Fruit fly (Drosophila melanogaster) whole organism, embryonic: Measurements from ENCODE around the gene elgi.

Experiments
- Atf6 ChIP-seq: fragments of 200-800 bp; sonication (Bioruptor generic); IDR thresholded peaks from 2 replicates; pipeline ENCODE4 v1.3.6; 2022; ENCODE audit warnings: missing biosample characterization, missing genetic modification characterization
- Bdp1 ChIP-seq: fragments of 200-800 bp; sonication (Bioruptor generic); optimal IDR thresholded peaks from 3 replicates; lab custom pipeline; 2016; ENCODE audit warnings: missing biosample characterization, missing genetic modification characterization
- Bgb ChIP-seq: fragments of 200-800 bp; sonication (Bioruptor generic); IDR thresholded peaks from 2 replicates; pipeline ENCODE4 v1.3.6; 2022; ENCODE audit warnings: missing biosample characterization, missing genetic modification characterization; ENCODE audit not compliant: partially characterized antibody
- CG10267 ChIP-seq: fragments of 200-800 bp; sonication (Bioruptor generic); optimal IDR thresholded peaks from 2 replicates; lab custom pipeline; 2018; ENCODE audit warnings: missing biosample characterization, mild to moderate bottlenecking, missing genetic modification characterization, moderate library complexity
- CG10321 ChIP-seq: fragments of 200-800 bp; sonication (Bioruptor generic); IDR thresholded peaks from 2 replicates; pipeline ENCODE4 v1.3.6; 2022; ENCODE audit warnings: missing biosample characterization, missing genetic modification characterization
- CG10543 ChIP-seq: fragments of 200-800 bp; sonication (Bioruptor generic); optimal IDR thresholded peaks from 3 replicates; lab custom pipeline; 2017; ENCODE audit warnings: missing biosample characterization, mild to moderate bottlenecking, missing genetic modification characterization, moderate library complexity
- CG11456 ChIP-seq: fragments of 200-800 bp; sonication (Bioruptor generic); IDR thresholded peaks from 3 replicates; pipeline ENCODE4 v1.3.6; 2022; ENCODE audit warnings: missing biosample characterization, missing genetic modification characterization
- CG12071 ChIP-seq: fragments of 200-800 bp; sonication (Bioruptor generic); optimal IDR thresholded peaks from 3 replicates; lab custom pipeline; 2018; ENCODE audit warnings: missing biosample characterization, mild to moderate bottlenecking, missing genetic modification characterization
- CG12744 ChIP-seq: fragments of 200-800 bp; sonication (Bioruptor generic); optimal IDR thresholded peaks from 2 replicates; lab custom pipeline; 2016; ENCODE audit warnings: missing biosample characterization, missing genetic modification characterization
- CG14965 ChIP-seq: fragments of 200-800 bp; sonication (Bioruptor generic); optimal IDR thresholded peaks from 2 replicates; lab custom pipeline; 2016; ENCODE audit warnings: missing biosample characterization, missing genetic modification characterization, borderline replicate concordance
- CG15073 ChIP-seq: fragments of 200-800 bp; sonication (Bioruptor generic); optimal IDR thresholded peaks from 2 replicates; lab custom pipeline; 2016; ENCODE audit warnings: missing biosample characterization, missing genetic modification characterization
- CG15696 ChIP-seq: fragments of 200-800 bp; sonication (Bioruptor generic); optimal IDR thresholded peaks from 2 replicates; lab custom pipeline; 2019; ENCODE audit warnings: missing biosample characterization, mild to moderate bottlenecking, missing genetic modification characterization, moderate library complexity
- CG1647 ChIP-seq: fragments of 200-800 bp; sonication (Bioruptor generic); optimal IDR thresholded peaks from 3 replicates; lab custom pipeline; 2016; ENCODE audit warnings: missing biosample characterization, missing genetic modification characterization
- CG17829 ChIP-seq: fragments of 200-800 bp; optimal IDR thresholded peaks from 2 replicates; lab custom pipeline; 2019; ENCODE audit warnings: missing biosample characterization, mild to moderate bottlenecking, missing genetic modification characterization, moderate library complexity
- CG18011 ChIP-seq: fragments of 200-800 bp; sonication (Bioruptor generic); optimal IDR thresholded peaks from 2 replicates; lab custom pipeline; 2017; ENCODE audit warnings: missing biosample characterization, missing genetic modification characterization, mild to moderate bottlenecking, moderate library complexity, missing genotype
- CG18476 ChIP-seq: fragments of 200-800 bp; sonication (Bioruptor generic); optimal IDR thresholded peaks from 2 replicates; lab custom pipeline; 2016; ENCODE audit warnings: missing biosample characterization, mild to moderate bottlenecking, missing genetic modification characterization
- CG30020 ChIP-seq: fragments of 200-800 bp; optimal IDR thresholded peaks from 2 replicates; lab custom pipeline; 2019; ENCODE audit warnings: missing biosample characterization, mild to moderate bottlenecking, missing genetic modification characterization, moderate library complexity
- CG31365 ChIP-seq: fragments of 200-800 bp; sonication (Bioruptor generic); optimal IDR thresholded peaks from 2 replicates; lab custom pipeline; 2018; ENCODE audit warnings: missing biosample characterization, mild to moderate bottlenecking, missing genetic modification characterization
- CG4282 ChIP-seq: fragments of 200-800 bp; sonication (Bioruptor generic); optimal IDR thresholded peaks from 2 replicates; lab custom pipeline; 2016; ENCODE audit warnings: missing biosample characterization, missing genetic modification characterization
- CG4854 ChIP-seq: fragments of 200-800 bp; sonication (Bioruptor generic); optimal IDR thresholded peaks from 2 replicates; lab custom pipeline; 2016; ENCODE audit warnings: missing biosample characterization, missing genetic modification characterization, inconsistent platforms
- CG5245 ChIP-seq: fragments of 200-800 bp; sonication (Bioruptor generic); optimal IDR thresholded peaks from 3 replicates; lab custom pipeline; 2016; ENCODE audit warnings: missing biosample characterization, missing genetic modification characterization
- CG7357 ChIP-seq: fragments of 200-800 bp; sonication (Bioruptor generic); IDR thresholded peaks from 3 replicates; pipeline ENCODE4 v1.3.6; 2022; ENCODE audit warnings: missing biosample characterization, missing genetic modification characterization
- CG7556 ChIP-seq: fragments of 200-800 bp; sonication (Bioruptor generic); optimal IDR thresholded peaks from 2 replicates; lab custom pipeline; 2017; ENCODE audit warnings: missing biosample characterization, mild to moderate bottlenecking, missing genetic modification characterization
- CG7839 ChIP-seq: fragments of 200-800 bp; sonication (Bioruptor generic); optimal IDR thresholded peaks from 3 replicates; lab custom pipeline; 2018; ENCODE audit warnings: missing biosample characterization, mild to moderate bottlenecking, missing genetic modification characterization, moderate library complexity
- CG9609 ChIP-seq: fragments of 200-800 bp; sonication (Bioruptor generic); optimal IDR thresholded peaks from 3 replicates; lab custom pipeline; 2016; ENCODE audit warnings: missing biosample characterization, missing genetic modification characterization
- CG9932 ChIP-seq: fragments of 200-800 bp; sonication (Bioruptor generic); IDR thresholded peaks from 2 replicates; pipeline ENCODE4 v1.3.6; 2022; ENCODE audit warnings: missing biosample characterization, missing genetic modification characterization
- D19A ChIP-seq: fragments of 200-800 bp; optimal IDR thresholded peaks from 3 replicates; lab custom pipeline; 2019; ENCODE audit warnings: missing biosample characterization, mild to moderate bottlenecking, missing genetic modification characterization, moderate library complexity
- Dp ChIP-seq: fragments of 200-800 bp; sonication (Bioruptor generic); optimal IDR thresholded peaks from 2 replicates; lab custom pipeline; 2018; ENCODE audit warnings: missing biosample characterization, mild to moderate bottlenecking, missing genetic modification characterization, moderate library complexity
- ERR ChIP-seq: fragments of 200-800 bp; sonication (Bioruptor generic); optimal IDR thresholded peaks from 2 replicates; lab custom pipeline; 2016; ENCODE audit warnings: missing biosample characterization, missing genetic modification characterization
- Fer3 ChIP-seq: fragments of 200-800 bp; sonication (Bioruptor generic); optimal IDR thresholded peaks from 2 replicates; lab custom pipeline; 2018; ENCODE audit warnings: missing biosample characterization, mild to moderate bottlenecking, missing genetic modification characterization, moderate library complexity
- Hmr ChIP-seq: fragments of 200-800 bp; sonication (Bioruptor generic); optimal IDR thresholded peaks from 3 replicates; lab custom pipeline; 2017; ENCODE audit warnings: mild to moderate bottlenecking, missing biosample characterization, missing genetic modification reagents, missing genetic modification characterization
- Lpt ChIP-seq: fragments of >200 bp; optimal IDR thresholded peaks from 2 replicates; lab custom pipeline; 2018; ENCODE audit warnings: missing biosample characterization, missing genetic modification characterization
- Trl ChIP-seq, 3 experiments: fragments of >200 bp in 2 of 3; fragments of 200-800 bp in 1 of 3; sonication (Bioruptor generic) in 1 of 3; optimal IDR thresholded peaks; 2 replicates in 1 of 3; 3 replicates in 2 of 3; lab custom pipeline; 2016 to 2017; ENCODE audit warnings: missing biosample characterization in 1 of 3, missing genetic modification characterization in 1 of 3
- bbx ChIP-seq: fragments of 200-800 bp; sonication (Bioruptor generic); IDR thresholded peaks from 2 replicates; pipeline ENCODE4 v1.3.6; 2022; ENCODE audit warnings: missing biosample characterization, missing genetic modification characterization; ENCODE audit not compliant: partially characterized antibody
- cato ChIP-seq: fragments of 200-800 bp; sonication (Bioruptor generic); optimal IDR thresholded peaks from 2 replicates; lab custom pipeline; 2016; ENCODE audit warnings: missing biosample characterization, missing genetic modification characterization, borderline replicate concordance
- ewg ChIP-seq: fragments of 200-800 bp; sonication (Bioruptor generic); optimal IDR thresholded peaks from 3 replicates; lab custom pipeline; 2017; ENCODE audit warnings: mild to moderate bottlenecking, missing biosample characterization, missing genetic modification reagents, missing genetic modification characterization
- fd3F ChIP-seq: fragments of 200-800 bp; sonication (Bioruptor generic); optimal IDR thresholded peaks from 2 replicates; lab custom pipeline; 2018; ENCODE audit warnings: missing biosample characterization, mild to moderate bottlenecking, missing genetic modification characterization, moderate library complexity
- fd64A ChIP-seq: fragments of 200-800 bp; sonication (Bioruptor generic); optimal IDR thresholded peaks from 3 replicates; lab custom pipeline; 2018; ENCODE audit warnings: missing biosample characterization, mild to moderate bottlenecking, missing genetic modification characterization
- gce ChIP-seq: fragments of 200-800 bp; sonication (Bioruptor generic); IDR thresholded peaks from 3 replicates; pipeline ENCODE4 v1.3.6; 2022; ENCODE audit warnings: missing biosample characterization, missing genetic modification characterization
- gt ChIP-seq: fragments of 200-800 bp; sonication (Bioruptor generic); IDR thresholded peaks from 2 replicates; pipeline ENCODE4 v1.3.6; 2022; ENCODE audit warnings: missing biosample characterization, missing genetic modification characterization
- hb ChIP-seq: fragments of 200-800 bp; sonication (Bioruptor generic); IDR thresholded peaks from 3 replicates; pipeline ENCODE4 v1.3.6; 2022; ENCODE audit warnings: missing biosample characterization, missing genetic modification characterization; ENCODE audit not compliant: partially characterized antibody
- kay ChIP-seq: fragments of 200-800 bp; sonication (Bioruptor generic); optimal IDR thresholded peaks from 2 replicates; lab custom pipeline; 2016; ENCODE audit warnings: missing biosample characterization, missing genetic modification characterization
- mam ChIP-seq: fragments of 200-800 bp; sonication (Bioruptor generic); optimal IDR thresholded peaks from 3 replicates; lab custom pipeline; 2016; ENCODE audit warnings: missing biosample characterization, missing genetic modification characterization
- mirr ChIP-seq: fragments of 200-800 bp; sonication (Bioruptor generic); optimal IDR thresholded peaks from 3 replicates; lab custom pipeline; 2018; ENCODE audit warnings: missing biosample characterization, mild to moderate bottlenecking, missing genetic modification characterization
- mld ChIP-seq: fragments of 200-800 bp; sonication (Bioruptor generic); IDR thresholded peaks from 3 replicates; pipeline ENCODE4 v1.3.6; 2022; ENCODE audit warnings: missing biosample characterization, missing genetic modification characterization; ENCODE audit not compliant: partially characterized antibody
- phol ChIP-seq: fragments of 200-800 bp; sonication (Bioruptor generic); optimal IDR thresholded peaks from 3 replicates; lab custom pipeline; 2018; ENCODE audit warnings: missing biosample characterization, mild to moderate bottlenecking, missing genetic modification characterization, moderate library complexity
- sisA ChIP-seq: fragments of 200-800 bp; sonication (Bioruptor generic); IDR thresholded peaks from 2 replicates; pipeline ENCODE4 v1.3.6; 2022; ENCODE audit warnings: missing biosample characterization, missing genetic modification characterization
- unpg ChIP-seq: fragments of 200-800 bp; sonication (Bioruptor generic); optimal IDR thresholded peaks from 3 replicates; lab custom pipeline; 2018; ENCODE audit warnings: missing biosample characterization, mild to moderate bottlenecking, missing genetic modification characterization, moderate library complexity
- wor ChIP-seq: fragments of 200-800 bp; sonication (Bioruptor generic); IDR thresholded peaks from 2 replicates; pipeline ENCODE4 v1.3.6; 2022; ENCODE audit warnings: missing biosample characterization, missing genetic modification characterization

elgi gene

dm6 chr3L:15924811-15925437 is 31.4 kb upstream of the elgi start, which contains the start of gene sff (continued):
- TF ChIP-seq CG18476 (GFP tag; lab: Kevin White, UChicago), result peak; percentile 70
- TF ChIP-seq CG10267 (tag; lab: Kevin White, UChicago), result peak; percentile 82
- TF ChIP-seq phol, result peak; percentile 93
- TF ChIP-seq Fer3 (tag; lab: Kevin White, UChicago), result peak; percentile 84
- TF ChIP-seq fd64A (GFP tag; lab: Kevin White, UChicago), result peak; percentile 77
- TF ChIP-seq sisA (GFP tag; lab: Robert Waterston, UW), result peak; percentile 89
- TF ChIP-seq CG30020 (tag; lab: Kevin White, UChicago), result peak; percentile 75
- TF ChIP-seq Dp (GFP tag; lab: Kevin White, UChicago), result peak; percentile 78
- TF ChIP-seq CG9932 (GFP tag; lab: Robert Waterston, UW), result peak; percentile 85
- peak; percentile 80 for TF ChIP-seq CG5245
- peak; percentile 72 for TF ChIP-seq gt
- TF ChIP-seq cato (GFP tag; lab: Kevin White, UChicago), result peak; percentile 88
- TF ChIP-seq ewg (GFP tag; lab: Kevin White, UChicago), result peak; percentile 99
- TF ChIP-seq CG31365 (tag; lab: Kevin White, UChicago), result peak; percentile 47
- TF ChIP-seq CG15073 (GFP tag; lab: Kevin White, UChicago), result no peak
- TF ChIP-seq CG1647 (GFP tag; lab: Kevin White, UChicago), result peak; percentile 60
- TF ChIP-seq CG10321 (GFP tag; lab: Robert Waterston, UW), result peak; percentile 38; the same call in 1 of the 2 replicates
- 0 out of 2 replicates have a peak, but pooled peaks have one; percentile 46 for TF ChIP-seq bbx (GFP tag; lab: Robert Waterston, UW)
- peak; percentile 71 for TF ChIP-seq gce (GFP tag; lab: Robert Waterston, UW)
- TF ChIP-seq CG15696 (tag; lab: Kevin White, UChicago), result peak; percentile 91
- TF ChIP-seq hb, result no peak
- peak; percentile 43 for TF ChIP-seq ERR (GFP tag; lab: Kevin White, UChicago)
- TF ChIP-seq D19A (tag; lab: Kevin White, UChicago), result peak; percentile 85
- peak; percentile 61 for TF ChIP-seq mirr (GFP tag; lab: Kevin White, UChicago)
- TF ChIP-seq CG7556 (GFP tag; lab: Kevin White, UChicago), result peak; percentile 77
- TF ChIP-seq CG7357 (GFP tag; lab: Robert Waterston, UW), result peak; percentile 80
- TF ChIP-seq Lpt (GFP tag; lab: Kevin White, UChicago), result no peak
- peak; percentile 72 for TF ChIP-seq mam (GFP tag; lab: Kevin White, UChicago)
- peak; percentile 88 for TF ChIP-seq unpg (GFP tag; lab: Kevin White, UChicago)
- peak; percentile 61 for TF ChIP-seq CG18011
- peak; percentile 65 for TF ChIP-seq fd3F
- TF ChIP-seq Bdp1 (GFP tag; lab: Kevin White, UChicago), result peak; percentile 63
- no peak for TF ChIP-seq Bgb (GFP tag; lab: Robert Waterston, UW)
- peak; percentile 41 for TF ChIP-seq CG4282 (GFP tag; lab: Kevin White, UChicago)
- TF ChIP-seq CG9609 (GFP tag; lab: Kevin White, UChicago), result peak; percentile 71
- peak; percentile 85 for TF ChIP-seq Hmr (GFP tag; lab: Kevin White, UChicago)
- TF ChIP-seq CG14965 (GFP tag; lab: Kevin White, UChicago), result no peak
- TF ChIP-seq CG11456 (GFP tag; lab: Robert Waterston, UW), result peak; percentile 80
- peak; percentile 18 for TF ChIP-seq CG12744
- peak; percentile 54 to 71 for TF ChIP-seq Trl (optimal IDR thresholded peaks at IDR 0.05; lab: Kevin White, UChicago)
- TF ChIP-seq Trl (GFP tag; optimal IDR thresholded peaks at IDR 0.05; lab: Kevin White, UChicago), result peak; percentile 74
- peak; percentile 55 for TF ChIP-seq CG4854 (GFP tag; lab: Kevin White, UChicago)
- peak; percentile 87 for TF ChIP-seq CG10543 (GFP tag; lab: Kevin White, UChicago)
- TF ChIP-seq wor (GFP tag; lab: Robert Waterston, UW), result peak; percentile 85
- TF ChIP-seq Atf6 (GFP tag; lab: Robert Waterston, UW), result peak; percentile 72
- TF ChIP-seq CG7839 (tag; lab: Kevin White, UChicago), result peak; percentile 87
- TF ChIP-seq mld, result no peak
- TF ChIP-seq kay (GFP tag; lab: Kevin White, UChicago), result peak; percentile 46
- peak; percentile 86 for TF ChIP-seq CG12071
- peak; percentile 91 for TF ChIP-seq CG17829 (tag; lab: Kevin White, UChicago)
